Worm (Caenorhabditis elegans): ENCODE data around the gene T19D2.3.

ce11 chrX:3931350-3931749, 7.7 kb upstream of the T19D2.3 start, which contains the start of gene adt-3:
- TF ChIP-seq ama-1 (optimal IDR thresholded peaks at IDR 0.05) (no peak), B0310.2 (tag; optimal IDR thresholded peaks at IDR 0.05) (no peak), flt-1 (GFP tag; IDR thresholded peaks at IDR 0.05) (no peak), sea-1 (GFP tag; conservative IDR thresholded peaks at IDR 0.05) (no peak), aly-1 (tag; optimal IDR thresholded peaks at IDR 0.05) (no peak)

Data from whole organism, early embryonic.